Worm (Caenorhabditis elegans) whole organism, mixed stage, embryonic: ENCODE results near the gene F59F5.7.

Experiments
- blmp-1 ChIP-seq: fragments of 150-350 bp; optimal IDR thresholded peaks from 2 replicates; lab custom pipeline; 2014; ENCODE audit warnings: missing biosample characterization, missing genetic modification characterization
- ceh-83 ChIP-seq: fragments of 200-800 bp; sonication (Bioruptor generic); optimal IDR thresholded peaks from 2 replicates; lab custom pipeline; 2018; ENCODE audit warnings: mild to moderate bottlenecking, missing genetic modification characterization, missing compliant biosample characterization
- elt-3 ChIP-seq: fragments of 150-350 bp; optimal IDR thresholded peaks from 2 replicates; lab custom pipeline; 2014; ENCODE audit warnings: missing biosample characterization, missing genetic modification characterization
- lin-13 ChIP-seq: fragments of 150-350 bp; optimal IDR thresholded peaks from 2 replicates; lab custom pipeline; 2014; ENCODE audit warnings: missing biosample characterization, missing genetic modification characterization
- lin-32 ChIP-seq: fragments of 200-800 bp; sonication (Bioruptor generic); optimal IDR thresholded peaks from 2 replicates; lab custom pipeline; 2018; ENCODE audit warnings: mild to moderate bottlenecking, missing genetic modification characterization, missing compliant biosample characterization
- nhr-12 ChIP-seq: fragments of 150-350 bp; optimal IDR thresholded peaks from 2 replicates; lab custom pipeline; 2014; ENCODE audit warnings: missing biosample characterization, missing genetic modification characterization
- nhr-237 ChIP-seq: fragments of 150-350 bp; optimal IDR thresholded peaks from 2 replicates; lab custom pipeline; 2014; ENCODE audit warnings: missing biosample characterization, missing genetic modification characterization
- nhr-28 ChIP-seq: fragments of 150-350 bp; optimal IDR thresholded peaks from 2 replicates; lab custom pipeline; 2014; ENCODE audit warnings: missing biosample characterization, missing genetic modification characterization
- pha-4 ChIP-seq: fragments of 150-350 bp; optimal IDR thresholded peaks from 2 replicates; lab custom pipeline; 2018; ENCODE audit warnings: missing biosample characterization, missing genetic modification reagents, missing genetic modification characterization
- unc-62 ChIP-seq: fragments of 150-350 bp; optimal IDR thresholded peaks from 2 replicates; lab custom pipeline; 2014; ENCODE audit warnings: missing biosample characterization, missing genetic modification reagents, missing genetic modification characterization

ce11 chrX:10514834-10515233, 44.5 kb upstream of the F59F5.7 start:
- TF ChIP-seq pha-4 (tag; lab: Kevin White, UChicago), result no peak
- no peak for TF ChIP-seq lin-13 (tag; lab: Kevin White, UChicago)
- no peak for TF ChIP-seq elt-3 (tag; lab: Kevin White, UChicago)
- no peak for TF ChIP-seq lin-32 (GFP tag; lab: Kevin White, UChicago)
- TF ChIP-seq blmp-1 (tag; lab: Kevin White, UChicago), result no peak
- TF ChIP-seq ceh-83, result no peak
- no peak for TF ChIP-seq nhr-237 (tag; lab: Kevin White, UChicago)
- no peak for TF ChIP-seq unc-62 (GFP tag; lab: Kevin White, UChicago)
- TF ChIP-seq nhr-12, result no peak
- TF ChIP-seq nhr-28 (tag; lab: Kevin White, UChicago), result no peak
